Worm (Caenorhabditis elegans): Measurements from ENCODE around the gene sir-2.2.

The sir-2.2 gene

ce11 chrX:13284618-13285017 lies 43.2 kb upstream of the sir-2.2 start (continued):
- no peak for TF ChIP-seq ZK546.5 (tag; optimal IDR thresholded peaks at IDR 0.05)
- no peak for TF ChIP-seq lir-3 (tag; optimal IDR thresholded peaks at IDR 0.05)
- TF ChIP-seq hif-1 (tag; optimal IDR thresholded peaks at IDR 0.05) = no peak
- no peak for TF ChIP-seq F49E8.2 (tag; optimal IDR thresholded peaks at IDR 0.05; ENCODE audit: borderline replicate concordance)
- TF ChIP-seq ama-1 (optimal IDR thresholded peaks at IDR 0.05) = no peak
- TF ChIP-seq hlh-11 (tag; optimal IDR thresholded peaks at IDR 0.05) = no peak
- TF ChIP-seq ZK337.2 (GFP tag; IDR thresholded peaks at IDR 0.05) = no peak
- TF ChIP-seq lin-1 (GFP tag; IDR thresholded peaks at IDR 0.05) = no peak
- peak; percentile 16 for TF ChIP-seq nhr-48 (tag; optimal IDR thresholded peaks at IDR 0.05)
- no peak for TF ChIP-seq unc-62 (GFP tag; optimal IDR thresholded peaks at IDR 0.05 in 1 of 2)
- no peak for TF ChIP-seq unc-62 (tag; optimal IDR thresholded peaks at IDR 0.05)
- no peak for TF ChIP-seq nhr-237 (tag; optimal IDR thresholded peaks at IDR 0.05)
- no peak for TF ChIP-seq ztf-7 (tag; optimal IDR thresholded peaks at IDR 0.05)
- TF ChIP-seq snpc-1.2 (GFP tag; IDR thresholded peaks at IDR 0.05) = 0 out of 2 replicates have a peak, but pooled peaks have one; percentile 37
- TF ChIP-seq dmd-8 (GFP tag; IDR thresholded peaks at IDR 0.05) = no peak
- TF ChIP-seq tag-97 (GFP tag; IDR thresholded peaks at IDR 0.05) = no peak
- TF ChIP-seq nhr-111 (GFP tag; optimal IDR thresholded peaks at IDR 0.05) = no peak
- no peak for TF ChIP-seq daf-8 (GFP tag; IDR thresholded peaks at IDR 0.05)
- peak; percentile 15; the same call in 1 of the 2 replicates for TF ChIP-seq hmg-1.1 (GFP tag; IDR thresholded peaks at IDR 0.05)
- no peak for TF ChIP-seq T26A8.4 (GFP tag; IDR thresholded peaks at IDR 0.05)
- no peak for TF ChIP-seq Y48G9A.11 (GFP tag; IDR thresholded peaks at IDR 0.05)
- TF ChIP-seq lin-29 (GFP tag; IDR thresholded peaks at IDR 0.05) = no peak
- TF ChIP-seq Y105C5A.15 (GFP tag; IDR thresholded peaks at IDR 0.05) = 0 out of 2 replicates have a peak, but pooled peaks have one; percentile 37
- no peak for TF ChIP-seq zag-1 (tag; optimal IDR thresholded peaks at IDR 0.05)
- 0 out of 2 replicates have a peak, but pooled peaks have one; percentile 61 for TF ChIP-seq vab-7 (GFP tag; IDR thresholded peaks at IDR 0.05)
- TF ChIP-seq tra-1 (GFP tag; IDR thresholded peaks at IDR 0.05) = no peak
- no peak for TF ChIP-seq jun-1 (tag; optimal IDR thresholded peaks at IDR 0.05)
- no peak for TF ChIP-seq daf-19 (GFP tag; conservative IDR thresholded peaks at IDR 0.05)
- TF ChIP-seq egl-43 (GFP tag; IDR thresholded peaks at IDR 0.05) = peak; percentile 81
- no peak for TF ChIP-seq spr-3 (GFP tag; optimal IDR thresholded peaks at IDR 0.05)
- no peak for TF ChIP-seq dmd-9 (GFP tag; IDR thresholded peaks at IDR 0.05)
- no peak for TF ChIP-seq F37D6.2 (tag; optimal IDR thresholded peaks at IDR 0.05)
- no peak for TF ChIP-seq nhr-6 (tag; optimal IDR thresholded peaks at IDR 0.05)
- no peak for TF ChIP-seq gei-8 (GFP tag; optimal IDR thresholded peaks at IDR 0.05)
- peak; percentile 19 for TF ChIP-seq duxl-1 (tag; optimal IDR thresholded peaks at IDR 0.05; ENCODE audit: poor library complexity)
- TF ChIP-seq zfp-2 (tag; optimal IDR thresholded peaks at IDR 0.05) = no peak
- TF ChIP-seq fkh-10 (GFP tag; optimal IDR thresholded peaks at IDR 0.05) = no peak
- no peak for TF ChIP-seq unc-130 (GFP tag; optimal IDR thresholded peaks at IDR 0.05)
- TF ChIP-seq lin-39 (tag; optimal IDR thresholded peaks at IDR 0.05) = no peak
- TF ChIP-seq rbr-2 (tag; optimal IDR thresholded peaks at IDR 0.05) = no peak
- TF ChIP-seq dpl-1 (GFP tag; optimal IDR thresholded peaks at IDR 0.05) = no peak
- TF ChIP-seq ceh-20 (GFP tag; IDR thresholded peaks at IDR 0.05) = no peak
- TF ChIP-seq zip-2 (tag; optimal IDR thresholded peaks at IDR 0.05) = no peak
- no peak for TF ChIP-seq aha-1 (tag)
- peak; percentile 72; the same call in 1 of the 2 replicates for TF ChIP-seq F26F4.8 (GFP tag; conservative IDR thresholded peaks at IDR 0.05)
- TF ChIP-seq php-3 (GFP tag; IDR thresholded peaks at IDR 0.05) = no peak
- no peak for TF ChIP-seq nhr-10 (tag; optimal IDR thresholded peaks at IDR 0.05)
- TF ChIP-seq dmd-6 (GFP tag; IDR thresholded peaks at IDR 0.05) = peak; percentile 17; the same call in 1 of the 2 replicates
- TF ChIP-seq Y75B8A.6 (GFP tag; IDR thresholded peaks at IDR 0.05) = no peak
- TF ChIP-seq nhr-28 (tag; optimal IDR thresholded peaks at IDR 0.05) = no peak
- no peak for TF ChIP-seq arid-1 (GFP tag; conservative IDR thresholded peaks at IDR 0.05)
- TF ChIP-seq zfp-3 (GFP tag; conservative IDR thresholded peaks at IDR 0.05) = 0 out of 2 replicates have a peak, but pooled peaks have one; percentile 23
